Worm (Caenorhabditis elegans) whole organism, midembryonic: ENCODE measurements around the gene rsp-8.

Experiments
- T22C8.4 ChIP-seq: fragments of 200-800 bp; sonication (Bioruptor generic); IDR thresholded peaks from 2 replicates; pipeline ENCODE4 v1.3.6; 2022; ENCODE audit warnings: missing genetic modification characterization, missing compliant biosample characterization
- cog-1 ChIP-seq: sonication (generic microtip); optimal IDR thresholded peaks from 2 replicates; lab custom pipeline; 2016; ENCODE audit warnings: missing genetic modification characterization, missing compliant biosample characterization
- flt-1 ChIP-seq: fragments of 200-800 bp; sonication (Bioruptor generic); IDR thresholded peaks from 2 replicates; pipeline ENCODE4 v1.3.6; 2022; ENCODE audit warnings: missing genetic modification characterization, missing compliant biosample characterization
- klf-2 ChIP-seq: fragments of 200-800 bp; sonication (Bioruptor generic); conservative IDR thresholded peaks from 2 replicates; pipeline ENCODE4 v1.3.6; 2022; ENCODE audit warnings: missing genetic modification reagents, missing genetic modification characterization, missing compliant biosample characterization
- med-1 ChIP-seq: sonication (generic microtip); optimal IDR thresholded peaks from 2 replicates; lab custom pipeline; 2017; ENCODE audit warnings: missing genetic modification characterization, mild to moderate bottlenecking, missing compliant biosample characterization, antibody characterized with exemption, missing genetic modification reagents; ENCODE audit not compliant: insufficient read depth
- ref-1 ChIP-seq: fragments of 200-800 bp; sonication (Bioruptor generic); conservative IDR thresholded peaks from 2 replicates; pipeline ENCODE4 v1.3.6; 2022; ENCODE audit warnings: missing genetic modification reagents, missing genetic modification characterization, missing compliant biosample characterization
- tab-1 ChIP-seq: fragments of 200-800 bp; sonication (Bioruptor generic); IDR thresholded peaks from 2 replicates; pipeline ENCODE4 v1.3.6; 2022; ENCODE audit warnings: missing genetic modification characterization, missing compliant biosample characterization
- ztf-23 ChIP-seq: fragments of 200-800 bp; sonication (Bioruptor generic); IDR thresholded peaks from 2 replicates; pipeline ENCODE4 v1.3.6; 2022; ENCODE audit warnings: missing genetic modification reagents, missing genetic modification characterization, missing compliant biosample characterization
- ztf-29 ChIP-seq: fragments of 200-800 bp; sonication (Bioruptor generic); IDR thresholded peaks from 2 replicates; pipeline ENCODE4 v1.3.6; 2022; ENCODE audit warnings: missing genetic modification reagents, missing genetic modification characterization, missing compliant biosample characterization

rsp-8 gene

ce11 chrIII:11806695-11807094 is 19.5 kb upstream of the rsp-8 start, which contains the start of gene C18D11.7:
Gene C18D11.7 (minus strand): TSS chrIII:11806795.
- no peak for TF ChIP-seq tab-1
- TF ChIP-seq cog-1 (tag; lab: Kevin White, UChicago): no peak
- TF ChIP-seq T22C8.4 (GFP tag; lab: Robert Waterston, UW): no peak
- TF ChIP-seq med-1 (GFP tag; lab: Kevin White, UChicago): no peak
- TF ChIP-seq ref-1 (GFP tag; lab: Robert Waterston, UW): no peak
- TF ChIP-seq ztf-29 (GFP tag; lab: Robert Waterston, UW): no peak
- no peak for TF ChIP-seq ztf-23 (GFP tag; lab: Robert Waterston, UW)
- TF ChIP-seq klf-2 (GFP tag; lab: Robert Waterston, UW): no peak
- no peak for TF ChIP-seq flt-1 (GFP tag; lab: Robert Waterston, UW)

ce11 chrIII:11807418-11807817 is 18.8 kb upstream of the rsp-8 start, which contains the start of gene C18D11.10:
Gene C18D11.10 (plus strand): TSS chrIII:11807718.
- TF ChIP-seq ref-1 (GFP tag; lab: Robert Waterston, UW): no peak
- TF ChIP-seq tab-1: no peak
- no peak for TF ChIP-seq ztf-29 (GFP tag; lab: Robert Waterston, UW)
- TF ChIP-seq ztf-23 (GFP tag; lab: Robert Waterston, UW): no peak
- no peak for TF ChIP-seq flt-1 (GFP tag; lab: Robert Waterston, UW)
- TF ChIP-seq med-1 (GFP tag; lab: Kevin White, UChicago): no peak
- TF ChIP-seq T22C8.4 (GFP tag; lab: Robert Waterston, UW): no peak
- no peak for TF ChIP-seq cog-1 (tag; lab: Kevin White, UChicago)

DNA sequence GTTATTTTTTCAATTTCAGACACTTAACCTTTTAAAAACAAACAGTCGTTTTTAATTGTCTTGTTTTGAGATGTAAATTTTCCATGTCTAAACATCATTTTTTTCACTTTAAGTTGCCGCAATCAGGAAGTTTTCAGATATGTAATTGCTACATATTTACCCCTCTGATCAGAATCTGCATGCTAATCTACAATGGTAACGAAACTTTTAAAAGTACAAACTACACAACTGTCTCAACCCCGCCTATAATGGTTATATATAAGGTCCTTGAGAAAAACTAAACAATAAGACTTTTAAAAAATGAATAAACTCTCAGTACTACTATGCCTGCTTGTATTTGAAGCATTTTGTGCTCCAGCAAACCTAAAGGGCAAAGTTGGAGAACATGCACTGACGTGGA is 17.4 kb upstream of the rsp-8 start, which contains the start of gene C18D11.9:
Gene C18D11.9, plus strand, starts transcription at position 301 of the 400 bp plus-strand sequence.
- TF ChIP-seq cog-1 (tag; lab: Kevin White, UChicago): no peak
- TF ChIP-seq flt-1 (GFP tag; lab: Robert Waterston, UW): no peak
- TF ChIP-seq ztf-23 (GFP tag; lab: Robert Waterston, UW): no peak
- TF ChIP-seq ref-1 (GFP tag; lab: Robert Waterston, UW): no peak
- TF ChIP-seq klf-2 (GFP tag; lab: Robert Waterston, UW): no peak
- TF ChIP-seq T22C8.4 (GFP tag; lab: Robert Waterston, UW): no peak
- TF ChIP-seq tab-1: no peak
- no peak for TF ChIP-seq med-1 (GFP tag; lab: Kevin White, UChicago)
- no peak for TF ChIP-seq ztf-29 (GFP tag; lab: Robert Waterston, UW)

DNA sequence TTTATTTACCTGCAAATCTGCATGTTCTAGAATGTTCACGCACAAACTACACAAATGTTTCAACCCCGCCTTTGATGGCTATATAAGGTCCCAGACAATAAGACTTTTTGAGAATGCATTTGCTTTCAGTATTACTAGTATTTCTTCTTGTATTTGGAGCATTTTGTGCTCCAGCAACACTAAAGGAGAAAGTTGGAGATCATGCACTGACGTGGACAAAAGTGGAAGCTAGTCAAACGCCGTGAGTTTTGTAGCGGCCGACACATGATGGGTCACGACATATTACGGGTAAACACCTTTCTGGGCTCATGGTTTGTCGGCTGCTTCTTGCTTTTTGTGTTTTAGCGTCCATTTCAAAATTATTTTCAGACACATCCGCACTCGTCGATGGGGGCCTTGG is 15.8 kb upstream of the rsp-8 start, which contains the start of gene C18D11.6:
Gene C18D11.6, plus strand, starts transcription at position 110 of the 400 bp plus-strand sequence.
- TF ChIP-seq klf-2 (GFP tag; lab: Robert Waterston, UW) (no peak), tab-1 (no peak), ztf-29 (GFP tag; lab: Robert Waterston, UW) (no peak), ztf-23 (GFP tag; lab: Robert Waterston, UW) (no peak), cog-1 (tag; lab: Kevin White, UChicago) (no peak), flt-1 (GFP tag; lab: Robert Waterston, UW) (no peak), T22C8.4 (GFP tag; lab: Robert Waterston, UW) (no peak), med-1 (GFP tag; lab: Kevin White, UChicago) (no peak), ref-1 (GFP tag; lab: Robert Waterston, UW) (no peak)

DNA sequence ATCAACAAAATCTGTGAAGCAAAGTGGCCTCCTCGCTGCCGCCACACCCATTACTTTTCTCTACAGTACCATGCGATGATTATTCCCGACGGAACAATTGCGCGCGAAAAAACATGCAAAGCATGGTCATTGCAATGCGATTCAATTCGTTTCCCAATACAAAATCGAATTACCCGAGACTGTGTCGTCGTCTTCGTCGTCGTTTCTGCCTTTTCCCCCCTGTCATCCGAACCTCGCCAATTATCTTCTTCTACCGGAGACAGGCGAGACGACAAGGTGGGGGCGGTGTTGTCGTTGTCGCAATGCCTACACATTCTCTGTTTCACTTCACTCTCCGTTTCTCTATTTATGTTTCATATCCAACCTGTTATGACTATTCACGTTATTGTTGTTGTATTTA is 14.4 kb upstream of the rsp-8 start:
- TF ChIP-seq tab-1 (no peak), ref-1 (GFP tag; lab: Robert Waterston, UW) (no peak), med-1 (GFP tag; lab: Kevin White, UChicago) (no peak), cog-1 (tag; lab: Kevin White, UChicago) (no peak), klf-2 (GFP tag; lab: Robert Waterston, UW) (no peak), ztf-23 (GFP tag; lab: Robert Waterston, UW) (no peak), ztf-29 (GFP tag; lab: Robert Waterston, UW) (no peak), T22C8.4 (GFP tag; lab: Robert Waterston, UW) (no peak), flt-1 (GFP tag; lab: Robert Waterston, UW) (no peak)

ce11 chrIII:11814653-11815052 is 11.6 kb upstream of the rsp-8 start:
- no peak for TF ChIP-seq T22C8.4 (GFP tag; lab: Robert Waterston, UW)
- TF ChIP-seq ztf-23 (GFP tag; lab: Robert Waterston, UW): no peak
- TF ChIP-seq flt-1 (GFP tag; lab: Robert Waterston, UW): no peak
- no peak for TF ChIP-seq med-1 (GFP tag; lab: Kevin White, UChicago)
- no peak for TF ChIP-seq ref-1 (GFP tag; lab: Robert Waterston, UW)

ce11 chrIII:11816523-11817003 is 9.7 kb upstream of the rsp-8 start, which contains the start of gene C18D11.1:
Gene C18D11.1 (plus strand): TSS chrIII:11816573.
- no peak for TF ChIP-seq klf-2 (GFP tag; lab: Robert Waterston, UW)
- TF ChIP-seq tab-1: no peak
- no peak for TF ChIP-seq ref-1 (GFP tag; lab: Robert Waterston, UW)
- TF ChIP-seq med-1 (GFP tag; lab: Kevin White, UChicago): no peak
- no peak for TF ChIP-seq ztf-23 (GFP tag; lab: Robert Waterston, UW)
- TF ChIP-seq flt-1 (GFP tag; lab: Robert Waterston, UW): no peak
- no peak for TF ChIP-seq cog-1 (tag; lab: Kevin White, UChicago)
- TF ChIP-seq T22C8.4 (GFP tag; lab: Robert Waterston, UW): no peak
- no peak for TF ChIP-seq ztf-29 (GFP tag; lab: Robert Waterston, UW)

ce11 chrIII:11817865-11818264 is 8.4 kb upstream of the rsp-8 start:
- no peak for TF ChIP-seq tab-1

DNA sequence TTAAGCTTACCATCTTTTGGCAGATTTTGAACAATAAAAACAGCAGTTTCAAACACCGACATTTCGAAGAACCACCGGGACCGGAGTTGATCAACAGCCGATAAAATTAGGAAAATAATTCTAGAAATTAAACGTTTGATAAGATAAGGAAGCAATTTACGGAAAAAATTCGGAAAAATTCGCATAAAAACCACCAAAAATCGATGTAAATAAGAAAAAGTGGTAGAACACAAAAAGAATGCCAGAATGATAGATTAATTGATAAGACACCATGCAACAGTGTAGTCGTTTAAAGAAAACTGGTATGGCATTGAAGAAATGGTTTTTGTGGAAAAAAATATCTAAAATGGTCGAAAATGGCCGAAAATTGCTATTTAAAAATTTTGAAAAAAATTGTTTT is 3.8 kb upstream of the rsp-8 start, which contains the start of gene maa-1:
Gene maa-1, minus strand, starts transcription at position 120 of the 400 bp plus-strand sequence.
- TF ChIP-seq flt-1 (GFP tag; lab: Robert Waterston, UW): no peak
- TF ChIP-seq ref-1 (GFP tag; lab: Robert Waterston, UW): no peak
- no peak for TF ChIP-seq T22C8.4 (GFP tag; lab: Robert Waterston, UW)
- TF ChIP-seq med-1 (GFP tag; lab: Kevin White, UChicago): no peak
- TF ChIP-seq klf-2 (GFP tag; lab: Robert Waterston, UW): no peak
- no peak for TF ChIP-seq cog-1 (tag; lab: Kevin White, UChicago)
- no peak for TF ChIP-seq ztf-29 (GFP tag; lab: Robert Waterston, UW)
- TF ChIP-seq ztf-23 (GFP tag; lab: Robert Waterston, UW): no peak
- no peak for TF ChIP-seq tab-1
